Fruit fly (Drosophila melanogaster): ENCODE results near the gene snky.

DNA sequence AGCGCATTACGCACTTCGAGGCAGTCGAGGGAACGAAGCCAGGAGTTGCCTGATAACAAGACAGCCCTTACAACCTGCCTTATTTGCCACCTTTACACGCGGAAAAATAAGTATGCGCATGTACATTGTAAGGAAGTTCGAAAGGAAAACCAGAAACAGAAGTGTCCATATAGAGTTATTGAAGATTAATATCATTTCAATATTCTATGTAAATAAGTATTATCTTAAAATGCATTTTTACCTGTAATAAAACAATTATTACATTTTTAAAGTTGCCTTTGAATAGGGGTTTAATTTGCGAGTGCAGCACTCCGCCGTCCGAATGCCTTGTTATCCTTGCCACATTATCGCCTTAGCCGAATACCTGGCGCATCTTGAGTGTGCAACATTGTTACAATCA is 43.1 kb downstream of the snky start:
- TF ChIP-seq Myc (optimal IDR thresholded peaks at IDR 0.05) = no peak
- TF ChIP-seq h (optimal IDR thresholded peaks at IDR 0.05) = no peak

Data from Kc167 (cell line).